Worm (Caenorhabditis elegans) whole organism, mixed stage, embryonic: ENCODE measurements around the gene svh-2.

Experiments used
- M03D4.4 ChIP-seq: sonication (generic microtip); optimal IDR thresholded peaks from 2 replicates; lab custom pipeline; 2017; ENCODE audit warnings: mild to moderate bottlenecking, missing genetic modification characterization, missing compliant biosample characterization
- bed-3 ChIP-seq: fragments of 200-800 bp; sonication (Bioruptor generic); optimal IDR thresholded peaks from 3 replicates; lab custom pipeline; 2018; ENCODE audit warnings: mild to moderate bottlenecking, missing genetic modification characterization, moderate library complexity, missing compliant biosample characterization
- blmp-1 ChIP-seq: fragments of 150-350 bp; optimal IDR thresholded peaks from 2 replicates; lab custom pipeline; 2014; ENCODE audit warnings: missing biosample characterization, missing genetic modification characterization
- ceh-39 ChIP-seq: fragments of 150-350 bp; optimal IDR thresholded peaks from 2 replicates; lab custom pipeline; 2014; ENCODE audit warnings: missing biosample characterization, missing genetic modification characterization
- ceh-43 ChIP-seq: fragments of 200-800 bp; sonication (Bioruptor generic); optimal IDR thresholded peaks from 2 replicates; lab custom pipeline; 2018; ENCODE audit warnings: mild to moderate bottlenecking, missing genetic modification characterization, moderate library complexity, missing compliant biosample characterization
- ceh-83 ChIP-seq: fragments of 200-800 bp; sonication (Bioruptor generic); optimal IDR thresholded peaks from 2 replicates; lab custom pipeline; 2018; ENCODE audit warnings: mild to moderate bottlenecking, missing genetic modification characterization, missing compliant biosample characterization
- ces-1 ChIP-seq: fragments of 150-350 bp; optimal IDR thresholded peaks from 2 replicates; lab custom pipeline; 2014; ENCODE audit warnings: missing biosample characterization, missing genetic modification reagents, missing genetic modification characterization
- cnd-1 ChIP-seq: fragments of 200-800 bp; sonication (Bioruptor generic); optimal IDR thresholded peaks from 2 replicates; lab custom pipeline; 2018; ENCODE audit warnings: mild to moderate bottlenecking, missing genetic modification characterization, missing compliant biosample characterization
- drap-1 ChIP-seq: fragments of 200-800 bp; sonication (Bioruptor generic); optimal IDR thresholded peaks from 3 replicates; lab custom pipeline; 2018; ENCODE audit warnings: mild to moderate bottlenecking, missing genetic modification characterization, missing compliant biosample characterization
- elt-3 ChIP-seq: fragments of 150-350 bp; optimal IDR thresholded peaks from 2 replicates; lab custom pipeline; 2014; ENCODE audit warnings: missing biosample characterization, missing genetic modification characterization
- flh-1 ChIP-seq: fragments of 200-800 bp; sonication (Bioruptor generic); optimal IDR thresholded peaks from 2 replicates; lab custom pipeline; 2018; ENCODE audit warnings: mild to moderate bottlenecking, missing genetic modification characterization, moderate library complexity, missing compliant biosample characterization
- ham-2 ChIP-seq: fragments of 200-800 bp; sonication (Bioruptor generic); optimal IDR thresholded peaks from 2 replicates; lab custom pipeline; 2018; ENCODE audit warnings: mild to moderate bottlenecking, missing genetic modification characterization, missing compliant biosample characterization
- hlh-1 ChIP-seq: fragments of 150-350 bp; optimal IDR thresholded peaks from 2 replicates; lab custom pipeline; 2014; ENCODE audit warnings: missing biosample characterization, missing genetic modification reagents, missing genetic modification characterization
- lin-13 ChIP-seq: fragments of 150-350 bp; optimal IDR thresholded peaks from 2 replicates; lab custom pipeline; 2014; ENCODE audit warnings: missing biosample characterization, missing genetic modification characterization
- lsy-2 ChIP-seq: fragments of 150-350 bp; optimal IDR thresholded peaks from 2 replicates; lab custom pipeline; 2014; ENCODE audit warnings: missing biosample characterization, missing genetic modification characterization
- mab-5 ChIP-seq: fragments of 150-350 bp; optimal IDR thresholded peaks from 2 replicates; lab custom pipeline; 2014; ENCODE audit warnings: missing biosample characterization, missing genetic modification characterization
- mep-1 ChIP-seq: fragments of 150-350 bp; optimal IDR thresholded peaks from 2 replicates; lab custom pipeline; 2017; ENCODE audit warnings: missing biosample characterization, missing genetic modification reagents, missing genetic modification characterization, inconsistent platforms
- mls-2 ChIP-seq: sonication (generic microtip); optimal IDR thresholded peaks from 2 replicates; lab custom pipeline; 2016; ENCODE audit warnings: mild to moderate bottlenecking, missing genetic modification characterization, moderate library complexity, missing compliant biosample characterization
- nhr-2 ChIP-seq: fragments of 150-350 bp; optimal IDR thresholded peaks from 2 replicates; lab custom pipeline; 2014; ENCODE audit warnings: missing biosample characterization, missing genetic modification characterization
- nhr-237 ChIP-seq: fragments of 150-350 bp; optimal IDR thresholded peaks from 2 replicates; lab custom pipeline; 2014; ENCODE audit warnings: missing biosample characterization, missing genetic modification characterization
- nhr-28 ChIP-seq: fragments of 150-350 bp; optimal IDR thresholded peaks from 2 replicates; lab custom pipeline; 2014; ENCODE audit warnings: missing biosample characterization, missing genetic modification characterization
- nhr-76 ChIP-seq: sonication (generic microtip); optimal IDR thresholded peaks from 2 replicates; lab custom pipeline; 2017; ENCODE audit warnings: missing biosample characterization, missing genetic modification characterization
- sem-2 ChIP-seq: fragments of 200-800 bp; sonication (Bioruptor generic); optimal IDR thresholded peaks from 2 replicates; lab custom pipeline; 2018; ENCODE audit warnings: mild to moderate bottlenecking, missing genetic modification characterization, missing compliant biosample characterization
- snpc-4 ChIP-seq: fragments of 150-350 bp; optimal IDR thresholded peaks from 2 replicates; lab custom pipeline; 2014; ENCODE audit warnings: missing biosample characterization, missing genetic modification characterization
- sptf-1 ChIP-seq: sonication (generic microtip); optimal IDR thresholded peaks from 2 replicates; lab custom pipeline; 2017; ENCODE audit warnings: mild to moderate bottlenecking, missing genetic modification characterization, moderate library complexity, missing compliant biosample characterization
- tbx-8 ChIP-seq: fragments of 200-800 bp; sonication (Bioruptor generic); optimal IDR thresholded peaks from 2 replicates; lab custom pipeline; 2018; ENCODE audit warnings: mild to moderate bottlenecking, missing genetic modification characterization, moderate library complexity, missing compliant biosample characterization
- unc-120 ChIP-seq: sonication (generic microtip); optimal IDR thresholded peaks from 2 replicates; lab custom pipeline; 2017; ENCODE audit warnings: missing genetic modification characterization, missing compliant biosample characterization; ENCODE audit not compliant: poor library complexity, severe bottlenecking
- unc-39 ChIP-seq: fragments of 150-350 bp; optimal IDR thresholded peaks from 2 replicates; lab custom pipeline; 2014; ENCODE audit warnings: missing biosample characterization, missing genetic modification characterization
- unc-62 ChIP-seq: fragments of 150-350 bp; optimal IDR thresholded peaks from 2 replicates; lab custom pipeline; 2014; ENCODE audit warnings: missing biosample characterization, missing genetic modification reagents, missing genetic modification characterization
- zip-8 ChIP-seq: fragments of 150-350 bp; optimal IDR thresholded peaks from 2 replicates; lab custom pipeline; 2014; ENCODE audit warnings: missing biosample characterization, missing genetic modification characterization
- ztf-11 ChIP-seq: fragments of 150-350 bp; optimal IDR thresholded peaks from 2 replicates; lab custom pipeline; 2014; ENCODE audit warnings: missing biosample characterization, missing genetic modification characterization

svh-2 gene

DNA sequence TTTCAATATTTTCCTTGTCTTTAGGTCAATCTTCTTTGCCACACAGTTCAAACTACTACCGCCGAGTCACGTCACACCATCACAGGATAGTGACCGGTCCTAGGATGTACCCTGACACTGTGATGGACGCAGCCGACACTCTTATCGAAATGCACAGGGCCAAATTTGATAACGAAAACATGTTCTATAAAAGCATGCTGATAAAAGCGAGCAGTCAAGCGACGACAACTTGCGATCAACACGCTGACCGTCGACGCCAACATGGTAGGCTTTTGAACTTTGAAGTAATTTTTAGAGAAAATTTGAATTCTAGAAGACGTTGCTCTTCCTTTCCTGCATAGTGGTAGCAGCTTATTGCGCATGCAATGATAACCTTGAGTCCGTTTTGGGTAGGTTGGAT, 53.9 kb downstream of the svh-2 start, which contains the start of gene cpr-6:
cpr-6 (plus strand) TSS at position 217 of the 400 bp plus-strand sequence.
- no peak for TF ChIP-seq M03D4.4 (tag; lab: Kevin White, UChicago)
- TF ChIP-seq sptf-1 (tag; lab: Kevin White, UChicago): no peak
- no peak for TF ChIP-seq lin-13 (tag; lab: Kevin White, UChicago)
- TF ChIP-seq nhr-237 (tag; lab: Kevin White, UChicago): no peak
- TF ChIP-seq lsy-2 (tag; lab: Kevin White, UChicago): no peak
- no peak for TF ChIP-seq mls-2
- no peak for TF ChIP-seq unc-39 (tag; lab: Kevin White, UChicago)
- no peak for TF ChIP-seq zip-8 (tag; lab: Kevin White, UChicago)
- TF ChIP-seq ceh-83 (GFP tag; lab: Kevin White, UChicago): no peak
- no peak for TF ChIP-seq mab-5
- TF ChIP-seq drap-1 (GFP tag; lab: Kevin White, UChicago): no peak
- TF ChIP-seq flh-1: no peak
- no peak for TF ChIP-seq nhr-2
- no peak for TF ChIP-seq snpc-4
- no peak for TF ChIP-seq unc-62 (GFP tag; lab: Kevin White, UChicago)

DNA sequence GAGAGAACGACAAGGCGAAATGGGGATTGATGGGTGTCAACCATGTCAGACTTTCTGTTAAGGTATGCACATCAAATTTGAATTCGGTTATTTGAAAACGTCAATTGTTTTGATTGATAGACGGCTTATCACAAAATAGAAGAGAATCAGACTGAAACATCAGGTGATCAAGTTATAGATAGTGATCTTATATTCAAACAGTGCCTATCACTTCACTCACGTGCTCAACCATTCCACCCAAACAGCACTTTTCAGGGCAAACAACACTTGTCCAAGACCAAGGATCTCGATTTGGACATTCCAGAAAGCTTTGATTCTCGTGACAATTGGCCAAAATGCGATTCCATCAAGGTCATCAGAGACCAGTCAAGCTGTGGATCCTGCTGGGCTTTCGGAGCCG, 54.5 kb downstream of the svh-2 start:
- no peak for TF ChIP-seq nhr-76 (tag; lab: Kevin White, UChicago)
- TF ChIP-seq M03D4.4 (tag; lab: Kevin White, UChicago): no peak
- TF ChIP-seq mab-5: no peak
- no peak for TF ChIP-seq cnd-1 (tag; lab: Kevin White, UChicago)
- no peak for TF ChIP-seq nhr-2
- no peak for TF ChIP-seq zip-8 (tag; lab: Kevin White, UChicago)
- TF ChIP-seq elt-3 (tag; lab: Kevin White, UChicago): no peak
- TF ChIP-seq drap-1 (GFP tag; lab: Kevin White, UChicago): no peak

DNA sequence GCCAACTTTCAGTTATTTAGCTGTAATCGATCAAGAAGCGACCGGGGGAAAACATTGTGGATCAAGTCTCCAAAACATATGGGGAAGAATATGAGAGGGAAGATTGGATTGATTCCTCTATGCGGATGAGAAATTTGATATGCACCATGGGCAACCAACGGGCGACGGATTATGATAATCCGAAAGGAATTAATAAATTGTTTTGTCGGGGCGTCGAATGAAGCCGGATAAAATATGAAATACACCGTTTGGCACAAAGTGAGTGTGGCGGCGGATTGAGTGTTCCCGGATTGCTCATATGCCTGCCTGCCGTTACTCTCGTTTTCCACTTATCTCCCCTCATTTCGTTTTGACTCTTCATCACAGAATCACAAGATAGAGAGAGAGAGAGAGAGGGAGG, 56.2 kb downstream of the svh-2 start:
- TF ChIP-seq sptf-1 (tag; lab: Kevin White, UChicago): no peak
- TF ChIP-seq mab-5: no peak
- no peak for TF ChIP-seq elt-3 (tag; lab: Kevin White, UChicago)
- no peak for TF ChIP-seq unc-120 (tag; lab: Kevin White, UChicago)
- no peak for TF ChIP-seq M03D4.4 (tag; lab: Kevin White, UChicago)
- no peak for TF ChIP-seq ceh-83 (GFP tag; lab: Kevin White, UChicago)
- no peak for TF ChIP-seq lin-13 (tag; lab: Kevin White, UChicago)
- no peak for TF ChIP-seq ces-1
- no peak for TF ChIP-seq bed-3 (GFP tag; lab: Kevin White, UChicago)
- TF ChIP-seq ceh-43: no peak
- no peak for TF ChIP-seq drap-1 (GFP tag; lab: Kevin White, UChicago)
- TF ChIP-seq mep-1: no peak
- no peak for TF ChIP-seq nhr-237 (tag; lab: Kevin White, UChicago)
- no peak for TF ChIP-seq nhr-2
- no peak for TF ChIP-seq ham-2 (GFP tag; lab: Kevin White, UChicago)
- TF ChIP-seq lsy-2 (tag; lab: Kevin White, UChicago): no peak
- no peak for TF ChIP-seq nhr-28 (tag; lab: Kevin White, UChicago)
- no peak for TF ChIP-seq hlh-1 (tag; lab: Kevin White, UChicago)
- no peak for TF ChIP-seq nhr-76 (tag; lab: Kevin White, UChicago)
- TF ChIP-seq blmp-1 (tag; lab: Kevin White, UChicago): no peak
- TF ChIP-seq, all 35 proteins: peak for 0

DNA sequence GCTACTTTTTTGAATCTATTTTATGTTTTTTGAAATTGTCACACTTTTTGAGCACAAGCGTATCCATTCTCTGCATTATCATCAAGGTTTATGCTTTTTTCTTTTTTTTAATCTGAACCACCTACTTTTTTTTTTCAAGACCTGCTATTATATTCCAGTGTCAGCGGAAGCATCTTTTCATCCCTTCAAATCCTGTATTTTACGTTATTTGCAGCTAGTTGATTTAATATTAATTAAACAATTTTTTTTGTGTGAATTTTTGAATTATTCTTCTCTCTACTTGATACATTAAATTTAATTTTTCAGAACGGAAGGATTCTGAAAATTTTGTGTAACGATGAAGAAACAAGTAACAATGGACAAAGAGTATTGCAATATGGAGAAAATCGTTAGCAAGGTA, 56.6 kb downstream of the svh-2 start, which contains the start of gene C25B8.8:
C25B8.8 (plus strand) TSS at position 301 of the 400 bp plus-strand sequence.
- no peak for TF ChIP-seq ham-2 (GFP tag; lab: Kevin White, UChicago)
- TF ChIP-seq mls-2: no peak
- TF ChIP-seq ztf-11: no peak
- TF ChIP-seq elt-3 (tag; lab: Kevin White, UChicago): no peak
- TF ChIP-seq nhr-76 (tag; lab: Kevin White, UChicago): no peak
- no peak for TF ChIP-seq bed-3 (GFP tag; lab: Kevin White, UChicago)
- no peak for TF ChIP-seq cnd-1 (tag; lab: Kevin White, UChicago)
- TF ChIP-seq ceh-43: no peak
- no peak for TF ChIP-seq ceh-39 (tag; lab: Kevin White, UChicago)
- TF ChIP-seq snpc-4: no peak
- no peak for TF ChIP-seq mab-5
- TF ChIP-seq zip-8 (tag; lab: Kevin White, UChicago): no peak
- no peak for TF ChIP-seq lsy-2 (tag; lab: Kevin White, UChicago)
- TF ChIP-seq sem-2 (GFP tag; lab: Kevin White, UChicago): no peak
- no peak for TF ChIP-seq mep-1

DNA sequence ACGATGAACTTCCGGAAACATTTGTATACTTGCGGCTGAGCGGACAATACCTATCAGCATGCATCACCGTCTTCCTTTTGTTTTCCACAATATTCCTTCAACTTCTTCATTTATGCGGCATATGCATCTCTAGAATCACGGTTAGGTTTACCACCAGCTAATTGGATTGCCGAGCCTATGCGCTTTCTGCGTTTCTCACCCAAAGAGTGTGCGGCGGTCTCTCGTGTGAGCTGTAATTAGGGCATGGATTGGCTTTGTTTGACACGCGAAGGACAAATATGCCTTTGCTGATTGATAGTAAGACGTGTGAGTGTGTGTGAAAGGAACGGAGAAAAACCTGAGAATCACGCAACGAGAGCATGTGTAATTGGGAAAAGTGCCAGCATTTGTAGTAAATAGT, 60.5 kb downstream of the svh-2 start:
- TF ChIP-seq blmp-1 (tag; lab: Kevin White, UChicago): no peak
- no peak for TF ChIP-seq unc-39 (tag; lab: Kevin White, UChicago)
- TF ChIP-seq elt-3 (tag; lab: Kevin White, UChicago): no peak
- TF ChIP-seq bed-3 (GFP tag; lab: Kevin White, UChicago): no peak
- no peak for TF ChIP-seq unc-120 (tag; lab: Kevin White, UChicago)
- TF ChIP-seq ces-1: peak; percentile 84
- TF ChIP-seq ham-2 (GFP tag; lab: Kevin White, UChicago): no peak
- TF ChIP-seq tbx-8 (GFP tag; lab: Kevin White, UChicago): no peak
- TF ChIP-seq nhr-2: no peak
